Fruit fly (Drosophila melanogaster) whole organism, pupa: ENCODE measurements around the gene Vajk1.

Experiments
- CG10348 ChIP-seq: fragments of 200-800 bp; sonication (Bioruptor generic); IDR thresholded peaks from 2 replicates; pipeline ENCODE4 v1.3.6; 2022; ENCODE audit warnings: missing biosample characterization, missing genetic modification characterization
- CG12605 ChIP-seq: fragments of 200-800 bp; sonication (Bioruptor generic); IDR thresholded peaks from 2 replicates; pipeline ENCODE4 v1.3.6; 2022; ENCODE audit warnings: missing biosample characterization, missing genetic modification characterization
- CG13204 ChIP-seq: fragments of 200-800 bp; sonication (Bioruptor generic); optimal IDR thresholded peaks from 2 replicates; lab custom pipeline; 2018; ENCODE audit warnings: missing biosample characterization, mild to moderate bottlenecking, missing genetic modification characterization, moderate library complexity
- CG14655 ChIP-seq: fragments of 200-800 bp; sonication (Bioruptor generic); optimal IDR thresholded peaks from 3 replicates; lab custom pipeline; 2017; ENCODE audit warnings: mild to moderate bottlenecking, missing biosample characterization, missing genetic modification reagents, missing genetic modification characterization
- CG15710 ChIP-seq: fragments of 200-800 bp; sonication (Bioruptor generic); optimal IDR thresholded peaks from 2 replicates; lab custom pipeline; 2018; ENCODE audit warnings: missing biosample characterization, mild to moderate bottlenecking, missing genetic modification characterization, moderate library complexity
- CG17806 ChIP-seq: fragments of 200-800 bp; sonication (Bioruptor generic); optimal IDR thresholded peaks from 2 replicates; lab custom pipeline; 2018; ENCODE audit warnings: missing biosample characterization, mild to moderate bottlenecking, missing genetic modification characterization, moderate library complexity
- CG32121 ChIP-seq: fragments of 200-800 bp; sonication (Bioruptor generic); IDR thresholded peaks from 2 replicates; pipeline ENCODE4 v1.3.6; 2022; ENCODE audit warnings: missing biosample characterization, missing genetic modification characterization
- CG34367 ChIP-seq: fragments of 200-800 bp; sonication (Bioruptor generic); optimal IDR thresholded peaks from 2 replicates; lab custom pipeline; 2018; ENCODE audit warnings: missing biosample characterization, mild to moderate bottlenecking, missing genetic modification characterization
- CG4496 ChIP-seq: fragments of 200-800 bp; sonication (Bioruptor generic); IDR thresholded peaks from 3 replicates; pipeline ENCODE4 v1.3.6; 2022; ENCODE audit warnings: missing biosample characterization, missing genetic modification characterization
- CG8159 ChIP-seq: fragments of 200-800 bp; sonication (Bioruptor generic); optimal IDR thresholded peaks from 3 replicates; lab custom pipeline; 2018; ENCODE audit warnings: missing biosample characterization, mild to moderate bottlenecking, missing genetic modification characterization, moderate library complexity
- CG8301 ChIP-seq: fragments of 200-800 bp; sonication (Bioruptor generic); optimal IDR thresholded peaks from 2 replicates; lab custom pipeline; 2018; ENCODE audit warnings: missing biosample characterization, mild to moderate bottlenecking, missing genetic modification characterization
- CG9948 ChIP-seq: fragments of 200-800 bp; sonication (Bioruptor generic); optimal IDR thresholded peaks from 2 replicates; lab custom pipeline; 2018; ENCODE audit warnings: missing biosample characterization, mild to moderate bottlenecking, missing genetic modification characterization, moderate library complexity
- D1 ChIP-seq: fragments of 200-800 bp; sonication (Bioruptor generic); optimal IDR thresholded peaks from 2 replicates; lab custom pipeline; 2018; ENCODE audit warnings: missing biosample characterization, mild to moderate bottlenecking, missing genetic modification characterization, moderate library complexity
- EcR ChIP-seq: fragments of 200-800 bp; sonication (Bioruptor generic); optimal IDR thresholded peaks from 3 replicates; lab custom pipeline; 2019; ENCODE audit warnings: missing biosample characterization, missing genetic modification characterization, mild to moderate bottlenecking, moderate library complexity, missing genetic modification reagents
- Ets98B ChIP-seq: fragments of 200-800 bp; sonication (Bioruptor generic); IDR thresholded peaks from 2 replicates; pipeline ENCODE4 v1.3.6; 2022; ENCODE audit warnings: missing biosample characterization, missing genetic modification characterization
- Pif1A ChIP-seq: fragments of 200-800 bp; sonication (Bioruptor generic); optimal IDR thresholded peaks from 3 replicates; lab custom pipeline; 2016; ENCODE audit warnings: missing biosample characterization, missing genetic modification characterization
- Pif1B ChIP-seq: fragments of 200-800 bp; sonication (Bioruptor generic); optimal IDR thresholded peaks from 3 replicates; lab custom pipeline; 2016; ENCODE audit warnings: missing biosample characterization, missing genetic modification characterization
- Snoo ChIP-seq: fragments of 200-800 bp; sonication (Bioruptor generic); optimal IDR thresholded peaks from 3 replicates; lab custom pipeline; 2017; ENCODE audit warnings: missing biosample characterization, mild to moderate bottlenecking, missing genetic modification characterization, inconsistent platforms
- fd96Ca ChIP-seq: fragments of 200-800 bp; sonication (Bioruptor generic); IDR thresholded peaks from 3 replicates; pipeline ENCODE4 v1.3.6; 2022; ENCODE audit warnings: missing biosample characterization, missing genetic modification characterization
- gl ChIP-seq: fragments of 200-800 bp; sonication (Bioruptor generic); optimal IDR thresholded peaks from 2 replicates; lab custom pipeline; 2018; ENCODE audit warnings: missing biosample characterization, mild to moderate bottlenecking, missing genetic modification characterization
- rn ChIP-seq: fragments of 200-800 bp; sonication (Bioruptor generic); IDR thresholded peaks from 2 replicates; pipeline ENCODE4 v1.3.6; 2022; ENCODE audit warnings: missing biosample characterization, missing genetic modification characterization

Vajk1 gene

DNA sequence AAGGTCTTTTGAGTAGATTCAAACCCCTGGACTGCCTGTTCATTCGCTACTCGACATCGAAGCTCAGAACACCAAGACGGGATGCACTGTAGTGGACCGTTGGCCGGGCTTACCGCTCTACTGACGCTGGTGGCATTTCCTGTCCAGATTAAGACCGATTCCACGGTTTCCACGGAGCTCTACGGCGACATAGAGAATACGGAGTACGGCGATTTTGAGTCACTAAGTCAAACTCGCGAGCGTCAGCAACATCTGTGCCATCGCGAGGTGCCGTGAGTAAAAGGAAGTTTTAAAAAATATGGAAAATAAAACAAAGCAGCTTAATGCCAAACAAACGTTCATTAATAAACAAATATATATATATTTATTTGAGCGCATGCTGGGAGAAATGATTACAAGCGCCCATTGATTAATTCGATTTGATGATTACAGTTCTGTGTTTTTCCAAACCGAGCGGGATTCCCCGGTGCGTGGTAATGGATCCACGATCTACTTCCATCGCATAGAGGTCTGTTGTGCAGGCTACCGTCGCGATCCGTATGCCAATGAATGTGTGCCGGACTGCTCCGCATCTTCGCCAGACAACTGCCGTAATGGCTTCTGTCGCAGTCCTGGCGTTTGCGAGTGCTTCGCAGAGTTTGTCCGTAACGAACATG is 40.2 kb upstream of the Vajk1 start, which contains the start of gene NimB1:
Gene NimB1 (plus strand): TSS at position 41 of the 656 bp plus-strand sequence.
- TF ChIP-seq CG8301 (tag; lab: Kevin White, UChicago) (no peak), CG8159 (no peak)
- TF ChIP-seq, all 21 proteins: peak for 0

dm6 chr2L:13960399-13960798 is 37.0 kb upstream of the Vajk1 start:
- TF ChIP-seq CG14655 (GFP tag; lab: Kevin White, UChicago) = no peak
- TF ChIP-seq CG34367 = no peak
- TF ChIP-seq Pif1B (GFP tag; lab: Kevin White, UChicago) = no peak
- no peak for TF ChIP-seq rn
- no peak for TF ChIP-seq Ets98B (GFP tag; lab: Robert Waterston, UW)
- TF ChIP-seq CG4496 (GFP tag; lab: Robert Waterston, UW) = no peak
- no peak for TF ChIP-seq CG32121
- TF ChIP-seq EcR = no peak
- TF ChIP-seq Snoo (tag; lab: Kevin White, UChicago) = no peak
- TF ChIP-seq CG15710 (tag; lab: Kevin White, UChicago) = no peak

- no peak for TF ChIP-seq CG13204 (GFP tag; lab: Kevin White, UChicago)
- no peak for TF ChIP-seq D1
- TF ChIP-seq CG34367 = no peak
- no peak for TF ChIP-seq CG4496 (GFP tag; lab: Robert Waterston, UW)
- no peak for TF ChIP-seq CG14655 (GFP tag; lab: Kevin White, UChicago)
- TF ChIP-seq CG8301 (tag; lab: Kevin White, UChicago) = no peak
- no peak for TF ChIP-seq CG12605 (GFP tag; lab: Robert Waterston, UW)
- TF ChIP-seq Ets98B (GFP tag; lab: Robert Waterston, UW) = no peak
- TF ChIP-seq CG17806 (tag; lab: Kevin White, UChicago) = no peak
- TF ChIP-seq Pif1A (GFP tag; lab: Kevin White, UChicago) = no peak
- TF ChIP-seq CG8159 = no peak
- TF ChIP-seq CG10348 = no peak
- no peak for TF ChIP-seq EcR
- no peak for TF ChIP-seq Pif1B (GFP tag; lab: Kevin White, UChicago)
- TF ChIP-seq Snoo (tag; lab: Kevin White, UChicago) = no peak
- no peak for TF ChIP-seq gl
- no peak for TF ChIP-seq CG15710 (tag; lab: Kevin White, UChicago)
- no peak for TF ChIP-seq rn
These were observed 33.9 kb upstream of the Vajk1 start, which contains the start of gene NimA for dm6 chr2L:13957239-13957638. Gene NimA, plus strand, starts transcription at chr2L:13957539.

DNA sequence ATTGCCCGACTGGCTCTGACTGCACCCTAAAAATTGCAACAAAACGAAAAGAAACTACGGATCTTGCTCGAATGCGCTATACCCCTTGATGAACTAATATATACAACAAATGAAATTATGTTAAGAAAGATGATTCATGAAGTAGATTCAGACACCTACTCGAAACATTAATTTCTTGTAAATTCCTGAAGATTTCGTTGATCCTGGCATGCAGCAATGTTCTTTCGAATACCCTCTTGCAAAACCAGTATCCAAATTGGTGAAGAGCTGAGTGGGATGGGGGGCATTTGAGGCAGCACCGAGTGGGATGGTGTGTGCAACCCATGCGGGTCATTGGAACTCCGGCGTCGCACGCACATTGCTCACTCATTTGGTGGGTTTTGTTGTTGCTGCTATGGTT is 32.4 kb upstream of the Vajk1 start:
- TF ChIP-seq Ets98B (GFP tag; lab: Robert Waterston, UW) (peak; percentile 96), CG10348 (peak; percentile 79), fd96Ca (GFP tag; lab: Robert Waterston, UW) (peak; percentile 98), EcR (peak; percentile 85), CG9948 (tag; lab: Kevin White, UChicago) (peak; percentile 91), rn (peak; percentile 91), CG14655 (GFP tag; lab: Kevin White, UChicago) (peak; percentile 96), CG8159 (peak; percentile 90), CG32121 (peak; percentile 97), Pif1B (GFP tag; lab: Kevin White, UChicago) (peak; percentile 94), CG34367 (peak; percentile 92), CG4496 (GFP tag; lab: Robert Waterston, UW) (peak; percentile 98), CG12605 (GFP tag; lab: Robert Waterston, UW) (peak; percentile 94), gl (peak; percentile 85), Pif1A (GFP tag; lab: Kevin White, UChicago) (peak; percentile 90), CG8301 (tag; lab: Kevin White, UChicago) (peak; percentile 96), CG13204 (GFP tag; lab: Kevin White, UChicago) (peak; percentile 78), Snoo (tag; lab: Kevin White, UChicago) (peak; percentile 97), CG15710 (tag; lab: Kevin White, UChicago) (peak; percentile 93), CG17806 (tag; lab: Kevin White, UChicago) (peak; percentile 92), D1 (peak; percentile 59)
- TF ChIP-seq, all 21 proteins: peak for 21

- TF ChIP-seq Pif1B (GFP tag; lab: Kevin White, UChicago) (no peak), EcR (no peak), CG34367 (no peak), CG8159 (no peak), gl (no peak), CG13204 (GFP tag; lab: Kevin White, UChicago) (no peak), CG10348 (no peak), CG8301 (tag; lab: Kevin White, UChicago) (no peak), CG32121 (no peak), D1 (no peak)
These were observed 26.4 kb upstream of the Vajk1 start for dm6 chr2L:13949789-13950188.

DNA sequence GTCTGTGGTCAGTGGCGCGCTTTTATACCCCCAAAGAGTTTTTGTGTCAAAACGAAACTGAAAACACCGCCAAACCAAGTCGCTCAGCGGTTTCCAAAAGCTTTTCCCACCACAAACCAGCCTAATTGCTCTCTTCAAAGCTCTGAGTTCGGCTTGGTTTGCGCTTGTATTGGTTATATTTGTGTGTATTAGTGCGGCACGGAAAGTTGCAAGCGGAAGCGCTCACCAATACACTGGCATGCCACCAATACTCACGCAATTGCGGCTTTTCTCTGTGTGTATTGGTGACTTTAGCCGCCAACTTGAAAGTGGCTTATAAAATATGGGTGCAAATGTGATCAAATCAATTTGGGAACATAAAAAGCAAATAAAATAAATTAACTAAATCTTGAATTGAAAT is 24.1 kb upstream of the Vajk1 start, which contains the start of gene Vajk3:
Gene Vajk3 (minus strand): TSS at position 1 of the 400 bp plus-strand sequence.
- TF ChIP-seq CG4496 (GFP tag; lab: Robert Waterston, UW) (peak; percentile 75), CG10348 (no peak)
- TF ChIP-seq, all 21 proteins: peak for 1
